Fruit fly (Drosophila melanogaster): ENCODE results near the gene Hr78.

dm6 chr3L:21462860-21463259 lies 34.4 kb downstream of the Hr78 start:
- no peak for TF ChIP-seq Pif1B (GFP tag; optimal IDR thresholded peaks at IDR 0.05)
- TF ChIP-seq EcR (GFP tag; optimal IDR thresholded peaks at IDR 0.05): no peak
- peak; percentile 15 for TF ChIP-seq CG14655 (GFP tag; optimal IDR thresholded peaks at IDR 0.05)
- TF ChIP-seq CG4496 (GFP tag; IDR thresholded peaks at IDR 0.05): no peak
- no peak for TF ChIP-seq D1 (tag; optimal IDR thresholded peaks at IDR 0.05)
- TF ChIP-seq CG32121 (GFP tag; IDR thresholded peaks at IDR 0.05): no peak
- no peak for TF ChIP-seq CG10348 (GFP tag; IDR thresholded peaks at IDR 0.05)
- no peak for TF ChIP-seq Ets98B (GFP tag; IDR thresholded peaks at IDR 0.05)
- no peak for TF ChIP-seq CG17806 (tag; optimal IDR thresholded peaks at IDR 0.05)
- no peak for TF ChIP-seq CG8301 (tag; optimal IDR thresholded peaks at IDR 0.05)
- TF ChIP-seq CG34367 (tag; optimal IDR thresholded peaks at IDR 0.05): no peak

All from whole organism, pupa.